Fruit fly (Drosophila melanogaster): ENCODE data around the gene Ogg1.

Ogg1 gene

dm6 chrX:8720213-8720612, 30.1 kb downstream of the Ogg1 start, which contains the start of gene CG1789 (continued):
- TF ChIP-seq CG13894 (tag; optimal IDR thresholded peaks at IDR 0.05) (peak; percentile 37), CG14014 (GFP tag; IDR thresholded peaks at IDR 0.05) (no peak), E2f2 (GFP tag; IDR thresholded peaks at IDR 0.05) (peak; percentile 77), HmgD (GFP tag; optimal IDR thresholded peaks at IDR 0.05) (peak; percentile 46), Camta (GFP tag; optimal IDR thresholded peaks at IDR 0.05) (peak; percentile 13), mam (GFP tag; optimal IDR thresholded peaks at IDR 0.05) (peak; percentile 63), CG42726 (GFP tag; IDR thresholded peaks at IDR 0.05; ENCODE audit: partially characterized antibody) (peak; percentile 72; the same call in 1 of the 2 replicates), CG10543 (GFP tag; optimal IDR thresholded peaks at IDR 0.05) (peak; percentile 9), MESR4 (GFP tag; optimal IDR thresholded peaks at IDR 0.05) (peak; percentile 12), Dbx (GFP tag; IDR thresholded peaks at IDR 0.05) (0 out of 3 replicates have a peak, but pooled peaks have one; percentile 40), BtbVII (GFP tag; optimal IDR thresholded peaks at IDR 0.05) (no peak), CG10267 (tag; optimal IDR thresholded peaks at IDR 0.05) (peak; percentile 49), Ets97D (GFP tag; optimal IDR thresholded peaks at IDR 0.05) (peak; percentile 37), CG9797 (GFP tag; optimal IDR thresholded peaks at IDR 0.05) (peak; percentile 40), bbx (GFP tag; IDR thresholded peaks at IDR 0.05; ENCODE audit: partially characterized antibody) (peak; percentile 83), B-H2 (GFP tag; optimal IDR thresholded peaks at IDR 0.05) (no peak), ara (GFP tag; IDR thresholded peaks at IDR 0.05) (0 out of 2 replicates have a peak, but pooled peaks have one; percentile 17), Antp (GFP tag; optimal IDR thresholded peaks at IDR 0.05) (peak; percentile 67), sug (tag; optimal IDR thresholded peaks at IDR 0.05) (peak; percentile 58), CG6254 (GFP tag; optimal IDR thresholded peaks at IDR 0.05) (no peak), CG3847 (GFP tag; IDR thresholded peaks at IDR 0.05) (peak; percentile 49), CG2129 (GFP tag; IDR thresholded peaks at IDR 0.05; ENCODE audit: partially characterized antibody) (peak; percentile 89), CG30020 (tag; optimal IDR thresholded peaks at IDR 0.05) (peak; percentile 23), dan (GFP tag; IDR thresholded peaks at IDR 0.05) (no peak), pum (GFP tag; optimal IDR thresholded peaks at IDR 0.05) (peak; percentile 25), BEAF-32 (GFP tag; optimal IDR thresholded peaks at IDR 0.05) (peak; percentile 90), CG3726 (GFP tag; IDR thresholded peaks at IDR 0.05) (no peak), Sin3A (optimal IDR thresholded peaks at IDR 0.05) (peak; percentile 85), Med (GFP tag) (peak; percentile 78), Ptx1 (GFP tag; IDR thresholded peaks at IDR 0.05) (peak; percentile 37; the same call in 1 of the 2 replicates), CG10366 (GFP tag; IDR thresholded peaks at IDR 0.05) (no peak), CG4424 (GFP tag; optimal IDR thresholded peaks at IDR 0.05) (no peak), CG6272 (GFP tag; IDR thresholded peaks at IDR 0.05) (no peak), chinmo (GFP tag; IDR thresholded peaks at IDR 0.05; ENCODE audit: partially characterized antibody) (peak; percentile 84), ato (GFP tag; IDR thresholded peaks at IDR 0.05; ENCODE audit: partially characterized antibody) (peak; percentile 79), zfh2 (GFP tag; optimal IDR thresholded peaks at IDR 0.05) (peak; percentile 10), Mad (GFP tag; optimal IDR thresholded peaks at IDR 0.05) (peak; percentile 23), slbo (GFP tag; IDR thresholded peaks at IDR 0.05) (peak; percentile 44; the same call in 1 of the 2 replicates), pan (optimal IDR thresholded peaks at IDR 0.05) (no peak), pan (GFP tag; optimal IDR thresholded peaks at IDR 0.05 in 1 of 2, IDR thresholded peaks at IDR 0.05 in 1 of 2) (peak in 1 of 2 experiments; percentile 10), CG9215 (GFP tag; IDR thresholded peaks at IDR 0.05) (peak; percentile 34; the same call in 1 of the 2 replicates), YL-1 (GFP tag; optimal IDR thresholded peaks at IDR 0.05) (peak; percentile 40), lilli (GFP tag; optimal IDR thresholded peaks at IDR 0.05) (peak; percentile 64), Hr51 (GFP tag; optimal IDR thresholded peaks at IDR 0.05) (peak in 1 of 2 experiments; percentile 4), CG12659 (GFP tag; optimal IDR thresholded peaks at IDR 0.05) (peak; percentile 31), sisA (GFP tag; IDR thresholded peaks at IDR 0.05) (0 out of 2 replicates have a peak, but pooled peaks have one; percentile 18), CG32772 (GFP tag; IDR thresholded peaks at IDR 0.05) (no peak), CG7372 (GFP tag; IDR thresholded peaks at IDR 0.05) (peak; percentile 26; the same call in 1 of the 2 replicates), nmo (GFP tag; optimal IDR thresholded peaks at IDR 0.05) (peak; percentile 46), ems (GFP tag; optimal IDR thresholded peaks at IDR 0.05) (no peak), cad (GFP tag; optimal IDR thresholded peaks at IDR 0.05) (no peak)
